Fruit fly (Drosophila melanogaster) whole organism, embryonic: ENCODE results near the gene kkv.

Experiments
- Blimp-1 ChIP-seq: fragments of 200-800 bp; sonication (Bioruptor generic); optimal IDR thresholded peaks from 3 replicates; lab custom pipeline; 2018; ENCODE audit warnings: missing biosample characterization, missing genetic modification characterization, mild to moderate bottlenecking, moderate library complexity, missing genetic modification reagents
- CG11093 ChIP-seq: fragments of 200-800 bp; sonication (Bioruptor generic); IDR thresholded peaks from 3 replicates; pipeline ENCODE4 v1.3.6; 2022; ENCODE audit warnings: missing biosample characterization, missing genetic modification characterization
- CG11560 ChIP-seq: fragments of 200-800 bp; sonication (Bioruptor generic); IDR thresholded peaks from 3 replicates; pipeline ENCODE4 v1.3.6; 2022; ENCODE audit warnings: missing biosample characterization, missing genetic modification characterization
- CG11695 ChIP-seq: fragments of 200-800 bp; sonication (Bioruptor generic); IDR thresholded peaks from 3 replicates; pipeline ENCODE4 v1.3.6; 2022; ENCODE audit warnings: missing biosample characterization, missing genetic modification characterization
- CG12769 ChIP-seq: fragments of 200-800 bp; sonication (Bioruptor generic); optimal IDR thresholded peaks from 2 replicates; lab custom pipeline; 2019; ENCODE audit warnings: missing biosample characterization, mild to moderate bottlenecking, missing genetic modification characterization, moderate library complexity
- CG1529 ChIP-seq: fragments of 200-800 bp; sonication (Bioruptor generic); optimal IDR thresholded peaks from 3 replicates; lab custom pipeline; 2018; ENCODE audit warnings: missing biosample characterization, missing genetic modification characterization
- CG16813 ChIP-seq: fragments of 200-800 bp; sonication (Bioruptor generic); IDR thresholded peaks from 3 replicates; pipeline ENCODE4 v1.3.6; 2022; ENCODE audit warnings: missing biosample characterization, missing genetic modification characterization; ENCODE audit not compliant: partially characterized antibody
- CG18011 ChIP-seq: fragments of 200-800 bp; sonication (Bioruptor generic); optimal IDR thresholded peaks from 2 replicates; lab custom pipeline; 2017; ENCODE audit warnings: missing biosample characterization, missing genetic modification characterization, mild to moderate bottlenecking, moderate library complexity, missing genotype
- CG1832 ChIP-seq: fragments of 200-800 bp; sonication (Bioruptor generic); optimal IDR thresholded peaks from 2 replicates; lab custom pipeline; 2017; ENCODE audit warnings: missing biosample characterization, mild to moderate bottlenecking, missing genetic modification characterization, inconsistent platforms
- CG3163 ChIP-seq: fragments of 200-800 bp; sonication (Bioruptor generic); optimal IDR thresholded peaks from 3 replicates; lab custom pipeline; 2016; ENCODE audit warnings: missing biosample characterization, missing genetic modification characterization
- CG4617 ChIP-seq: fragments of 200-800 bp; sonication (Bioruptor generic); optimal IDR thresholded peaks from 3 replicates; lab custom pipeline; 2016; ENCODE audit warnings: missing biosample characterization, missing genetic modification characterization, borderline replicate concordance
- CG6175 ChIP-seq: fragments of 200-800 bp; sonication (Bioruptor generic); IDR thresholded peaks from 3 replicates; pipeline ENCODE4 v1.3.6; 2022; ENCODE audit warnings: missing biosample characterization, missing genetic modification characterization
- Chrac-16 ChIP-seq: fragments of 200-800 bp; sonication (Bioruptor generic); optimal IDR thresholded peaks from 3 replicates; lab custom pipeline; 2016; ENCODE audit warnings: missing biosample characterization, missing genetic modification characterization
- D ChIP-seq, 2 experiments: fragments of 200-800 bp in 1 of 2; fragments of >200 bp in 1 of 2; sonication (Bioruptor generic) in 1 of 2; optimal IDR thresholded peaks; 2 replicates in 1 of 2; 3 replicates in 1 of 2; lab custom pipeline; 2017; ENCODE audit warnings: mild to moderate bottlenecking in 1 of 2, missing biosample characterization in 1 of 2, missing genetic modification characterization in 1 of 2, missing genetic modification reagents in 1 of 2
- Drgx ChIP-seq: fragments of 200-800 bp; sonication (Bioruptor generic); IDR thresholded peaks from 2 replicates; pipeline ENCODE4 v1.3.6; 2022; ENCODE audit warnings: missing biosample characterization, missing genetic modification characterization
- Hey ChIP-seq: fragments of 200-800 bp; sonication (Bioruptor generic); optimal IDR thresholded peaks from 3 replicates; lab custom pipeline; 2018; ENCODE audit warnings: missing biosample characterization, mild to moderate bottlenecking, missing genetic modification characterization
- Hmx ChIP-seq: fragments of 200-800 bp; sonication (Bioruptor generic); optimal IDR thresholded peaks from 2 replicates; lab custom pipeline; 2016; ENCODE audit warnings: missing biosample characterization, missing genetic modification characterization
- NFAT ChIP-seq: fragments of 200-800 bp; sonication (Bioruptor generic); IDR thresholded peaks from 2 replicates; pipeline ENCODE4 v1.3.6; 2022; ENCODE audit warnings: missing biosample characterization, missing genetic modification characterization
- Rfx ChIP-seq: fragments of 200-800 bp; sonication (Bioruptor generic); IDR thresholded peaks from 2 replicates; pipeline ENCODE4 v1.3.6; 2022; ENCODE audit warnings: missing biosample characterization, missing genetic modification characterization
- Sox102F ChIP-seq: fragments of 200-800 bp; sonication (Bioruptor generic); optimal IDR thresholded peaks from 2 replicates; lab custom pipeline; 2018; ENCODE audit warnings: missing biosample characterization, mild to moderate bottlenecking, missing genetic modification characterization, moderate library complexity
- Spps ChIP-seq: fragments of 200-800 bp; sonication (Bioruptor generic); optimal IDR thresholded peaks from 2 replicates; lab custom pipeline; 2018; ENCODE audit warnings: missing biosample characterization, mild to moderate bottlenecking, missing genetic modification characterization
- Trl ChIP-seq, 3 experiments: fragments of >200 bp in 2 of 3; fragments of 200-800 bp in 1 of 3; sonication (Bioruptor generic) in 1 of 3; optimal IDR thresholded peaks; 2 replicates in 1 of 3; 3 replicates in 2 of 3; lab custom pipeline; 2016 to 2017; ENCODE audit warnings: missing biosample characterization in 1 of 3, missing genetic modification characterization in 1 of 3
- ato ChIP-seq: fragments of 200-800 bp; sonication (Bioruptor generic); IDR thresholded peaks from 2 replicates; pipeline ENCODE4 v1.3.6; 2022; ENCODE audit warnings: missing biosample characterization, missing genetic modification characterization; ENCODE audit not compliant: partially characterized antibody
- bsh ChIP-seq, 2 experiments: fragments of 200-800 bp; sonication (Bioruptor generic); optimal IDR thresholded peaks; 2 replicates each; lab custom pipeline; 2017 to 2018; ENCODE audit warnings: mild to moderate bottlenecking in 2 of 2, missing biosample characterization in 2 of 2, missing genetic modification characterization in 2 of 2, moderate library complexity in 1 of 2
- da ChIP-seq: fragments of 200-800 bp; sonication (Bioruptor generic); optimal IDR thresholded peaks from 2 replicates; lab custom pipeline; 2016; ENCODE audit warnings: missing biosample characterization, missing genetic modification characterization
- ems ChIP-seq: fragments of 200-800 bp; sonication (Bioruptor generic); optimal IDR thresholded peaks from 3 replicates; lab custom pipeline; 2016; ENCODE audit warnings: missing biosample characterization, missing genetic modification characterization
- grn ChIP-seq: fragments of 200-800 bp; sonication (Bioruptor generic); optimal IDR thresholded peaks from 3 replicates; lab custom pipeline; 2017; ENCODE audit warnings: missing biosample characterization, missing genetic modification characterization
- gsb-n ChIP-seq: fragments of 200-800 bp; sonication (Bioruptor generic); optimal IDR thresholded peaks from 3 replicates; lab custom pipeline; 2018; ENCODE audit warnings: missing biosample characterization, mild to moderate bottlenecking, missing genetic modification characterization
- inv ChIP-seq: fragments of 200-800 bp; sonication (Bioruptor generic); IDR thresholded peaks from 2 replicates; pipeline ENCODE4 v1.3.6; 2022; ENCODE audit warnings: missing biosample characterization, missing genetic modification characterization; ENCODE audit not compliant: partially characterized antibody
- kay ChIP-seq: fragments of 200-800 bp; sonication (Bioruptor generic); optimal IDR thresholded peaks from 2 replicates; lab custom pipeline; 2016; ENCODE audit warnings: missing biosample characterization, missing genetic modification characterization
- lola ChIP-seq, 3 experiments: fragments of >200 bp in 2 of 3; fragments of 200-800 bp in 1 of 3; sonication (Bioruptor generic) in 1 of 3; optimal IDR thresholded peaks; 2 replicates each; lab custom pipeline; 2017 to 2019; ENCODE audit warnings: missing biosample characterization in 3 of 3, missing genetic modification characterization in 3 of 3, mild to moderate bottlenecking in 1 of 3, moderate library complexity in 1 of 3
- nmo ChIP-seq: fragments of 200-800 bp; sonication (Bioruptor generic); optimal IDR thresholded peaks from 2 replicates; lab custom pipeline; 2018; ENCODE audit warnings: missing biosample characterization, mild to moderate bottlenecking, missing genetic modification characterization, moderate library complexity
- prd ChIP-seq, 3 experiments: fragments of >200 bp in 2 of 3; fragments of 200-800 bp in 1 of 3; sonication (Bioruptor generic) in 1 of 3; optimal IDR thresholded peaks in 2 of 3; IDR thresholded peaks in 1 of 3; 2 replicates in 2 of 3; 3 replicates in 1 of 3; pipeline versions ENCODE4 v1.3.6 to Lab custom; 2017 to 2022; ENCODE audit warnings: missing biosample characterization in 1 of 3, missing genetic modification characterization in 1 of 3
- sens ChIP-seq: fragments of 200-800 bp; sonication (Bioruptor generic); peaks from one replicate; lab custom pipeline; 2016; ENCODE audit warnings: missing biosample characterization, missing genetic modification characterization
- shn ChIP-seq: fragments of 200-800 bp; sonication (Bioruptor generic); optimal IDR thresholded peaks from 3 replicates; lab custom pipeline; 2016; ENCODE audit warnings: missing biosample characterization, missing genetic modification characterization
- sim ChIP-seq: fragments of 200-800 bp; sonication (Bioruptor generic); IDR thresholded peaks from 2 replicates; pipeline ENCODE4 v1.3.6; 2022; ENCODE audit warnings: missing biosample characterization, missing genetic modification characterization
- ttk ChIP-seq: fragments of 200-800 bp; sonication (Bioruptor generic); IDR thresholded peaks from 2 replicates; pipeline ENCODE4 v2.1.2; 2022; ENCODE audit warnings: missing biosample characterization, missing genetic modification characterization

kkv gene

dm6 chr3R:5390095-5390663, 2.5 kb downstream of the kkv start (continued):
- TF ChIP-seq lola (GFP tag; optimal IDR thresholded peaks at IDR 0.05; lab: Kevin White, UChicago): no peak
- TF ChIP-seq CG3163 (GFP tag; lab: Kevin White, UChicago): no peak
- 0 out of 3 replicates have a peak, but pooled peaks have one; percentile 14 for TF ChIP-seq CG11093 (GFP tag; lab: Robert Waterston, UW)
- TF ChIP-seq CG6175 (GFP tag; lab: Robert Waterston, UW): peak; percentile 53; the same call in 1 of the 3 replicates
- TF ChIP-seq Rfx: peak; percentile 15; the same call in 1 of the 2 replicates
- no peak for TF ChIP-seq gsb-n (tag; lab: Kevin White, UChicago)
- no peak for TF ChIP-seq shn (GFP tag; lab: Kevin White, UChicago)
- no peak for TF ChIP-seq ttk (GFP tag; lab: Robert Waterston, UW)
- TF ChIP-seq CG4617 (GFP tag; lab: Kevin White, UChicago): no peak
- no peak for TF ChIP-seq Sox102F (GFP tag; lab: Kevin White, UChicago)
- no peak for TF ChIP-seq Hey (tag; lab: Kevin White, UChicago)
- TF ChIP-seq Trl (optimal IDR thresholded peaks at IDR 0.05; lab: Kevin White, UChicago): no peak
- TF ChIP-seq Trl (GFP tag; optimal IDR thresholded peaks at IDR 0.05; lab: Kevin White, UChicago): no peak
- TF ChIP-seq CG12769: peak; percentile 54

dm6 chr3R:5389435-5389834, 3.2 kb downstream of the kkv start:
- no peak for TF ChIP-seq CG16813 (GFP tag; lab: Robert Waterston, UW)
- no peak for TF ChIP-seq sim
- TF ChIP-seq grn (GFP tag; lab: Kevin White, UChicago): no peak
- TF ChIP-seq inv (GFP tag; lab: Robert Waterston, UW): no peak
- TF ChIP-seq D (optimal IDR thresholded peaks at IDR 0.05; lab: Kevin White, UChicago): no peak
- no peak for TF ChIP-seq D (GFP tag; optimal IDR thresholded peaks at IDR 0.05; lab: Kevin White, UChicago)
- peak in 1 of 2 experiments; percentile 4 for TF ChIP-seq bsh (GFP tag; optimal IDR thresholded peaks at IDR 0.05; lab: Kevin White, UChicago)
- TF ChIP-seq Blimp-1 (GFP tag; lab: Kevin White, UChicago): no peak
- no peak for TF ChIP-seq kay
- no peak for TF ChIP-seq CG11560
- TF ChIP-seq ems: no peak
- no peak for TF ChIP-seq prd (optimal IDR thresholded peaks at IDR 0.05; lab: Kevin White, UChicago)
- TF ChIP-seq prd (GFP tag; IDR thresholded peaks at IDR 0.05; lab: Robert Waterston, UW): no peak
- TF ChIP-seq Chrac-16 (GFP tag; lab: Kevin White, UChicago): no peak
- TF ChIP-seq Spps (tag; lab: Kevin White, UChicago): no peak
- no peak for TF ChIP-seq CG1832 (GFP tag; lab: Kevin White, UChicago)
- TF ChIP-seq CG18011: no peak
- TF ChIP-seq sens (GFP tag; lab: Kevin White, UChicago): peak; percentile 59
- no peak for TF ChIP-seq NFAT (GFP tag; lab: Robert Waterston, UW)
- peak; percentile 29; the same call in 1 of the 2 replicates for TF ChIP-seq Drgx (GFP tag; lab: Robert Waterston, UW)
- no peak for TF ChIP-seq nmo (GFP tag; lab: Kevin White, UChicago)
- TF ChIP-seq CG11695 (GFP tag; lab: Robert Waterston, UW): no peak
- TF ChIP-seq da (GFP tag; lab: Kevin White, UChicago): no peak
- no peak for TF ChIP-seq ato (GFP tag; lab: Robert Waterston, UW)
- no peak for TF ChIP-seq CG1529 (GFP tag; lab: Kevin White, UChicago)
- no peak for TF ChIP-seq Hmx (GFP tag; lab: Kevin White, UChicago)
